Fruit fly (Drosophila melanogaster): ENCODE measurements around the gene SP1029.

Gene SP1029

dm6 chr3R:29215652-29216483 is 34.4 kb downstream of the SP1029 start (continued):
- no peak for TF ChIP-seq CG1529 (GFP tag; optimal IDR thresholded peaks at IDR 0.05)
- peak; percentile 28 for TF ChIP-seq dmrt99B (tag; optimal IDR thresholded peaks at IDR 0.05)
- no peak for TF ChIP-seq fd64A (GFP tag; optimal IDR thresholded peaks at IDR 0.05)
- no peak for TF ChIP-seq shn (GFP tag; optimal IDR thresholded peaks at IDR 0.05)
- TF ChIP-seq zen2 (GFP tag; IDR thresholded peaks at IDR 0.05; ENCODE audit: partially characterized antibody): no peak
- peak; percentile 32 for TF ChIP-seq Sox102F (GFP tag; optimal IDR thresholded peaks at IDR 0.05)
- peak; percentile 12 for TF ChIP-seq CG12391 (tag; optimal IDR thresholded peaks at IDR 0.05)
- peak; percentile 81 for TF ChIP-seq CG11696 (GFP tag; IDR thresholded peaks at IDR 0.05)
- TF ChIP-seq lab (GFP tag; optimal IDR thresholded peaks at IDR 0.05): no peak
- TF ChIP-seq CG4730 (GFP tag; IDR thresholded peaks at IDR 0.05): no peak
- TF ChIP-seq CG2120 (GFP tag; optimal IDR thresholded peaks at IDR 0.05): peak; percentile 26
- TF ChIP-seq nerfin-2 (GFP tag; IDR thresholded peaks at IDR 0.05; ENCODE audit: partially characterized antibody): no peak
- no peak for TF ChIP-seq Optix (GFP tag; IDR thresholded peaks at IDR 0.05)
- peak; percentile 4 for TF ChIP-seq Six4 (GFP tag; optimal IDR thresholded peaks at IDR 0.05)
- no peak for TF ChIP-seq hbn (GFP tag; IDR thresholded peaks at IDR 0.05; ENCODE audit: partially characterized antibody)
- TF ChIP-seq chm (GFP tag; IDR thresholded peaks at IDR 0.05): no peak
- peak; percentile 13 for TF ChIP-seq dmrt11E (tag; optimal IDR thresholded peaks at IDR 0.05)
- 0 out of 3 replicates have a peak, but pooled peaks have one; percentile 20 for TF ChIP-seq CG17361 (GFP tag; IDR thresholded peaks at IDR 0.05)
- no peak for TF ChIP-seq Blimp-1 (GFP tag; optimal IDR thresholded peaks at IDR 0.05)
- no peak for TF ChIP-seq CG7786 (GFP tag; optimal IDR thresholded peaks at IDR 0.05)
- TF ChIP-seq Hr78 (GFP tag; optimal IDR thresholded peaks at IDR 0.05): peak in 1 of 2 experiments; percentile 92
- no peak for TF ChIP-seq CG14441 (GFP tag; IDR thresholded peaks at IDR 0.05)
- no peak for TF ChIP-seq CG6654 (GFP tag; optimal IDR thresholded peaks at IDR 0.05)
- TF ChIP-seq Med (GFP tag): peak; percentile 63
- TF ChIP-seq CG4707 (GFP tag; optimal IDR thresholded peaks at IDR 0.05): no peak
- TF ChIP-seq prd (optimal IDR thresholded peaks at IDR 0.05): no peak
- TF ChIP-seq prd (GFP tag; IDR thresholded peaks at IDR 0.05): peak; percentile 38; the same call in 1 of the 3 replicates
- TF ChIP-seq CG17612 (GFP tag; IDR thresholded peaks at IDR 0.05): no peak
- no peak for TF ChIP-seq Atf-2 (GFP tag; optimal IDR thresholded peaks at IDR 0.05)
- peak; percentile 27 for TF ChIP-seq CG2678 (tag; optimal IDR thresholded peaks at IDR 0.05)
- 0 out of 2 replicates have a peak, but pooled peaks have one; percentile 18 for TF ChIP-seq stc (GFP tag; IDR thresholded peaks at IDR 0.05)
- TF ChIP-seq CG18262 (tag; optimal IDR thresholded peaks at IDR 0.05): peak; percentile 2
- TF ChIP-seq unpg (GFP tag; optimal IDR thresholded peaks at IDR 0.05): peak; percentile 28
- TF ChIP-seq ac (GFP tag; optimal IDR thresholded peaks at IDR 0.05): peak; percentile 24
- TF ChIP-seq salm (tag; optimal IDR thresholded peaks at IDR 0.05): no peak

- TF ChIP-seq cg (GFP tag; optimal IDR thresholded peaks at IDR 0.05) (peak; percentile 62), cato (GFP tag; optimal IDR thresholded peaks at IDR 0.05; ENCODE audit: borderline replicate concordance) (no peak), CHES-1-like (GFP tag; optimal IDR thresholded peaks at IDR 0.05) (peak; percentile 16), TFAM (GFP tag; optimal IDR thresholded peaks at IDR 0.05) (no peak), sd (tag; optimal IDR thresholded peaks at IDR 0.05) (peak; percentile 85), croc (GFP tag; conservative IDR thresholded peaks at IDR 0.05) (no peak), usp (GFP tag; optimal IDR thresholded peaks at IDR 0.05) (no peak), inv (GFP tag; IDR thresholded peaks at IDR 0.05; ENCODE audit: partially characterized antibody) (no peak), Spps (tag; optimal IDR thresholded peaks at IDR 0.05) (no peak), NFAT (GFP tag; IDR thresholded peaks at IDR 0.05) (peak; percentile 66; the same call in 1 of the 2 replicates), pros (GFP tag; optimal IDR thresholded peaks at IDR 0.05) (peak; percentile 67), slou (GFP tag; optimal IDR thresholded peaks at IDR 0.05) (no peak), rib (GFP tag; IDR thresholded peaks at IDR 0.05) (peak; percentile 9; the same call in 1 of the 2 replicates), CG8765 (GFP tag; IDR thresholded peaks at IDR 0.05) (no peak), CG6175 (GFP tag; IDR thresholded peaks at IDR 0.05) (no peak)
These were observed 35.2 kb downstream of the SP1029 start for dm6 chr3R:29214982-29215533.
